Worm (Caenorhabditis elegans) whole organism, young adult: Measurements from ENCODE around the gene F01G4.4.

Source experiments
- F57A8.1 ChIP-seq: fragments of 200-800 bp; sonication (Bioruptor generic); optimal IDR thresholded peaks from 2 replicates; lab custom pipeline; 2018; ENCODE audit warnings: mild to moderate bottlenecking, missing genetic modification characterization, moderate library complexity, missing compliant biosample characterization
- Y53F4B.3 ChIP-seq: fragments of 200-800 bp; sonication (Bioruptor generic); IDR thresholded peaks from 2 replicates; pipeline ENCODE4 v1.3.6; 2022; ENCODE audit warnings: missing genetic modification reagents, missing genetic modification characterization, missing compliant biosample characterization

- TF ChIP-seq F57A8.1 (no peak), Y53F4B.3 (GFP tag; lab: Robert Waterston, UW) (no peak)
Measured at ce11 chrIV:11150844-11151243, 7.7 kb downstream of the F01G4.4 start, which contains the start of gene C08F8.2.
